Fruit fly (Drosophila melanogaster) whole organism, embryonic: ENCODE measurements around the gene cl.

Experiments used
- BEAF-32 ChIP-seq: fragments of 200-800 bp; sonication (Bioruptor generic); optimal IDR thresholded peaks from 3 replicates; lab custom pipeline; 2017; ENCODE audit warnings: missing biosample characterization, missing genetic modification characterization, mild to moderate bottlenecking, moderate library complexity, missing genetic modification reagents
- CG13287 ChIP-seq: fragments of 200-800 bp; sonication (Bioruptor generic); IDR thresholded peaks from 2 replicates; pipeline ENCODE4 v1.3.6; 2022; ENCODE audit warnings: missing biosample characterization, missing genetic modification characterization; ENCODE audit not compliant: partially characterized antibody
- CG1602 ChIP-seq: fragments of 200-800 bp; sonication (Bioruptor generic); optimal IDR thresholded peaks from 3 replicates; lab custom pipeline; 2016; ENCODE audit warnings: missing biosample characterization, missing genetic modification characterization
- CG16813 ChIP-seq: fragments of 200-800 bp; sonication (Bioruptor generic); IDR thresholded peaks from 3 replicates; pipeline ENCODE4 v1.3.6; 2022; ENCODE audit warnings: missing biosample characterization, missing genetic modification characterization; ENCODE audit not compliant: partially characterized antibody
- CG17328 ChIP-seq: fragments of 200-800 bp; sonication (Bioruptor generic); IDR thresholded peaks from 2 replicates; pipeline ENCODE4 v1.3.6; 2022; ENCODE audit warnings: missing biosample characterization, missing genetic modification characterization
- CG17359 ChIP-seq: fragments of 200-800 bp; sonication (Bioruptor generic); optimal IDR thresholded peaks from 3 replicates; lab custom pipeline; 2018; ENCODE audit warnings: missing biosample characterization, mild to moderate bottlenecking, missing genetic modification characterization, moderate library complexity
- CG17829 ChIP-seq: fragments of 200-800 bp; optimal IDR thresholded peaks from 2 replicates; lab custom pipeline; 2019; ENCODE audit warnings: missing biosample characterization, mild to moderate bottlenecking, missing genetic modification characterization, moderate library complexity
- CG1832 ChIP-seq: fragments of 200-800 bp; sonication (Bioruptor generic); optimal IDR thresholded peaks from 2 replicates; lab custom pipeline; 2017; ENCODE audit warnings: missing biosample characterization, mild to moderate bottlenecking, missing genetic modification characterization, inconsistent platforms
- CG31388 ChIP-seq: fragments of 200-800 bp; sonication (Bioruptor generic); optimal IDR thresholded peaks from 2 replicates; lab custom pipeline; 2016; ENCODE audit warnings: missing biosample characterization, missing genetic modification characterization
- CG3163 ChIP-seq: fragments of 200-800 bp; sonication (Bioruptor generic); optimal IDR thresholded peaks from 3 replicates; lab custom pipeline; 2016; ENCODE audit warnings: missing biosample characterization, missing genetic modification characterization
- CG42726 ChIP-seq: fragments of 200-800 bp; sonication (Bioruptor generic); IDR thresholded peaks from 2 replicates; pipeline ENCODE4 v1.3.6; 2022; ENCODE audit warnings: missing biosample characterization, missing genetic modification characterization; ENCODE audit not compliant: partially characterized antibody
- CG4730 ChIP-seq: fragments of 200-800 bp; sonication (Bioruptor generic); IDR thresholded peaks from 2 replicates; pipeline ENCODE4 v1.3.6; 2022; ENCODE audit warnings: missing biosample characterization, missing genetic modification characterization
- CG6791 ChIP-seq: fragments of 200-800 bp; sonication (Bioruptor generic); IDR thresholded peaks from 3 replicates; pipeline ENCODE4 v1.3.6; 2022; ENCODE audit warnings: missing biosample characterization, missing genetic modification characterization; ENCODE audit not compliant: partially characterized antibody
- CG7271 ChIP-seq: fragments of 200-800 bp; sonication (Bioruptor generic); optimal IDR thresholded peaks from 2 replicates; lab custom pipeline; 2018; ENCODE audit warnings: missing biosample characterization, mild to moderate bottlenecking, missing genetic modification characterization, moderate library complexity
- CG7987 ChIP-seq: fragments of 200-800 bp; sonication (Bioruptor generic); optimal IDR thresholded peaks from 2 replicates; lab custom pipeline; 2018; ENCODE audit warnings: missing biosample characterization, mild to moderate bottlenecking, missing genetic modification characterization, moderate library complexity
- CG8089 ChIP-seq: fragments of 200-800 bp; sonication (Bioruptor generic); optimal IDR thresholded peaks from 3 replicates; lab custom pipeline; 2016; ENCODE audit warnings: missing biosample characterization, missing genetic modification characterization
- CG8478 ChIP-seq: fragments of >200 bp; optimal IDR thresholded peaks from 2 replicates; lab custom pipeline; 2018
- CG8924 ChIP-seq: fragments of 200-800 bp; optimal IDR thresholded peaks from 3 replicates; lab custom pipeline; 2019; ENCODE audit warnings: missing biosample characterization, mild to moderate bottlenecking, missing genetic modification characterization, moderate library complexity
- CG9817 ChIP-seq: fragments of 200-800 bp; sonication (Bioruptor generic); optimal IDR thresholded peaks from 2 replicates; lab custom pipeline; 2018; ENCODE audit warnings: missing biosample characterization, mild to moderate bottlenecking, missing genetic modification characterization, moderate library complexity
- CoRest ChIP-seq: fragments of 200-800 bp; sonication (Bioruptor generic); optimal IDR thresholded peaks from 3 replicates; lab custom pipeline; 2018; ENCODE audit warnings: missing biosample characterization, mild to moderate bottlenecking, missing genetic modification characterization, moderate library complexity
- CrebB ChIP-seq: fragments of 200-800 bp; sonication (Bioruptor generic); optimal IDR thresholded peaks from 3 replicates; lab custom pipeline; 2018; ENCODE audit warnings: missing biosample characterization, mild to moderate bottlenecking, missing genetic modification characterization
- Dp ChIP-seq: fragments of 200-800 bp; sonication (Bioruptor generic); optimal IDR thresholded peaks from 2 replicates; lab custom pipeline; 2018; ENCODE audit warnings: missing biosample characterization, mild to moderate bottlenecking, missing genetic modification characterization, moderate library complexity
- GATAe ChIP-seq: fragments of 200-800 bp; sonication (Bioruptor generic); conservative IDR thresholded peaks from 2 replicates; pipeline ENCODE4 v1.3.6; 2022; ENCODE audit warnings: missing biosample characterization, missing genetic modification characterization
- HLH54F ChIP-seq: fragments of 200-800 bp; sonication (Bioruptor generic); optimal IDR thresholded peaks from 3 replicates; lab custom pipeline; 2016; ENCODE audit warnings: missing biosample characterization, missing genetic modification characterization
- Hmr ChIP-seq: fragments of 200-800 bp; sonication (Bioruptor generic); optimal IDR thresholded peaks from 3 replicates; lab custom pipeline; 2017; ENCODE audit warnings: mild to moderate bottlenecking, missing biosample characterization, missing genetic modification reagents, missing genetic modification characterization
- Hr78 ChIP-seq, 2 experiments: fragments of 200-800 bp in 1 of 2; fragments of >200 bp in 1 of 2; sonication (Bioruptor generic) in 1 of 2; optimal IDR thresholded peaks; 2 replicates each; lab custom pipeline; 2017 to 2019; ENCODE audit warnings: missing biosample characterization in 2 of 2, missing genetic modification characterization in 2 of 2, mild to moderate bottlenecking in 1 of 2, moderate library complexity in 1 of 2
- Lhr ChIP-seq: fragments of 200-800 bp; sonication (Bioruptor generic); optimal IDR thresholded peaks from 3 replicates; lab custom pipeline; 2017; ENCODE audit warnings: mild to moderate bottlenecking, missing biosample characterization, missing genetic modification reagents, missing genetic modification characterization
- Mes4 ChIP-seq: fragments of 200-800 bp; sonication (Bioruptor generic); optimal IDR thresholded peaks from 2 replicates; lab custom pipeline; 2016; ENCODE audit warnings: missing biosample characterization, missing genetic modification characterization
- Tbp ChIP-seq: fragments of >200 bp; optimal IDR thresholded peaks from 2 replicates; lab custom pipeline; 2018; ENCODE audit warnings: missing biosample characterization, missing genetic modification characterization
- bbx ChIP-seq: fragments of 200-800 bp; sonication (Bioruptor generic); IDR thresholded peaks from 2 replicates; pipeline ENCODE4 v1.3.6; 2022; ENCODE audit warnings: missing biosample characterization, missing genetic modification characterization; ENCODE audit not compliant: partially characterized antibody
- chinmo ChIP-seq: fragments of 200-800 bp; sonication (Bioruptor generic); IDR thresholded peaks from 4 replicates; pipeline ENCODE4 v1.3.6; 2022; ENCODE audit warnings: missing biosample characterization, missing genetic modification characterization; ENCODE audit not compliant: partially characterized antibody
- chn ChIP-seq: fragments of 200-800 bp; sonication (Bioruptor generic); optimal IDR thresholded peaks from 2 replicates; lab custom pipeline; 2016; ENCODE audit warnings: missing biosample characterization, missing genetic modification characterization
- dan ChIP-seq: fragments of 200-800 bp; sonication (Bioruptor generic); IDR thresholded peaks from 2 replicates; pipeline ENCODE4 v1.3.6; 2022; ENCODE audit warnings: missing biosample characterization, missing genetic modification characterization
- danr ChIP-seq: fragments of 200-800 bp; sonication (Bioruptor generic); IDR thresholded peaks from 2 replicates; pipeline ENCODE4 v1.3.6; 2022; ENCODE audit warnings: missing biosample characterization, missing genetic modification characterization
- fd96Cb ChIP-seq: fragments of 200-800 bp; sonication (Bioruptor generic); optimal IDR thresholded peaks from 2 replicates; lab custom pipeline; 2018; ENCODE audit warnings: missing biosample characterization, mild to moderate bottlenecking, missing genetic modification characterization, moderate library complexity
- hb ChIP-seq: fragments of 200-800 bp; sonication (Bioruptor generic); IDR thresholded peaks from 3 replicates; pipeline ENCODE4 v1.3.6; 2022; ENCODE audit warnings: missing biosample characterization, missing genetic modification characterization; ENCODE audit not compliant: partially characterized antibody
- hbn ChIP-seq: fragments of 200-800 bp; sonication (Bioruptor generic); IDR thresholded peaks from 2 replicates; pipeline ENCODE4 v1.3.6; 2022; ENCODE audit warnings: missing biosample characterization, missing genetic modification characterization; ENCODE audit not compliant: partially characterized antibody
- otp ChIP-seq: fragments of 200-800 bp; sonication (Bioruptor generic); IDR thresholded peaks from 3 replicates; pipeline ENCODE4, ENCODE4 v1.3.6; 2022; ENCODE audit warnings: missing biosample characterization, missing genetic modification characterization
- p53 ChIP-seq: fragments of 200-800 bp; sonication (Bioruptor generic); optimal IDR thresholded peaks from 2 replicates; lab custom pipeline; 2016; ENCODE audit warnings: missing biosample characterization, missing genetic modification characterization
- phol ChIP-seq: fragments of 200-800 bp; sonication (Bioruptor generic); optimal IDR thresholded peaks from 3 replicates; lab custom pipeline; 2018; ENCODE audit warnings: missing biosample characterization, mild to moderate bottlenecking, missing genetic modification characterization, moderate library complexity
- pros ChIP-seq: fragments of 200-800 bp; sonication (Bioruptor generic); optimal IDR thresholded peaks from 3 replicates; lab custom pipeline; 2019; ENCODE audit warnings: missing biosample characterization, mild to moderate bottlenecking, missing genetic modification characterization, moderate library complexity
- repo ChIP-seq: fragments of 200-800 bp; sonication (Bioruptor generic); optimal IDR thresholded peaks from 2 replicates; lab custom pipeline; 2016; ENCODE audit warnings: missing biosample characterization, missing genetic modification characterization
- rib ChIP-seq: fragments of 200-800 bp; sonication (Bioruptor generic); IDR thresholded peaks from 2 replicates; pipeline ENCODE4 v1.3.6; 2022; ENCODE audit warnings: missing biosample characterization, missing genetic modification characterization
- run ChIP-seq: fragments of 200-800 bp; sonication (Bioruptor generic); optimal IDR thresholded peaks from 3 replicates; lab custom pipeline; 2018; ENCODE audit warnings: missing biosample characterization, mild to moderate bottlenecking, missing genetic modification characterization
- sqz ChIP-seq: fragments of 200-800 bp; sonication (Bioruptor generic); optimal IDR thresholded peaks from 3 replicates; lab custom pipeline; 2018; ENCODE audit warnings: missing biosample characterization, mild to moderate bottlenecking, missing genetic modification characterization
- ssp ChIP-seq: fragments of 200-800 bp; sonication (Bioruptor generic); IDR thresholded peaks from 2 replicates; pipeline ENCODE4 v1.3.6; 2022; ENCODE audit warnings: missing biosample characterization, missing genetic modification characterization
- stc ChIP-seq: fragments of 200-800 bp; sonication (Bioruptor generic); IDR thresholded peaks from 2 replicates; pipeline ENCODE4 v1.3.6; 2022; ENCODE audit warnings: missing biosample characterization, missing genetic modification characterization
- tna ChIP-seq: fragments of 200-800 bp; sonication (Bioruptor generic); IDR thresholded peaks from 2 replicates; pipeline ENCODE4 v1.3.6; 2022; ENCODE audit warnings: missing biosample characterization, missing genetic modification characterization; ENCODE audit not compliant: partially characterized antibody
- vvl ChIP-seq: fragments of 200-800 bp; sonication (Bioruptor generic); IDR thresholded peaks from 2 replicates; pipeline ENCODE4 v1.3.6; 2022; ENCODE audit warnings: missing biosample characterization, missing genetic modification characterization
- wek ChIP-seq: fragments of 200-800 bp; sonication (Bioruptor generic); optimal IDR thresholded peaks from 3 replicates; lab custom pipeline; 2018; ENCODE audit warnings: missing biosample characterization, mild to moderate bottlenecking, missing genetic modification characterization, moderate library complexity
- z ChIP-seq: fragments of 200-800 bp; sonication (Bioruptor generic); IDR thresholded peaks from 3 replicates; pipeline ENCODE4 v1.3.6; 2022; ENCODE audit warnings: missing biosample characterization, missing genetic modification characterization

The cl gene

DNA sequence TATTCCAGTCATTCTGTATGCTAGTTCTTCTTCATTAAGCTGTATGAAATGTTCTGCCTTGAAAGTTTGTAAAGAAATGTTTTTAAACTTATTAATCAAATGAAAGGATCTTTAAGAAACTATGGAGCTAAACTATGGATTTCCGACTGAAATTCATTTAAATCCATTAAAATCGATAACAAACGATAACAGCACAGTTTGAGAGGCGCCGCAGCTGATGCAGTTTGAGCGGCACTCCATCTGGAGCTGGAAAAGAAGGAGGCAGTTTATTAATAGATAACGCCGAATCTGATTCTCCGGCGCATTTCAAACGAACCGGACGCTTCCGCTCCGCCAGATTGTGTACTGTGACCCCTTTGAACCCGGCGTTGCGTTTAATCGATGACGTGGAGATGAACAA, 7.9 kb downstream of the cl start, which contains the start of gene CG31915 (continued):
- TF ChIP-seq tna (GFP tag; lab: Robert Waterston, UW) (peak; percentile 85), wek (GFP tag; lab: Kevin White, UChicago) (no peak), pros (no peak), bbx (peak; percentile 83), sqz (GFP tag; lab: Kevin White, UChicago) (no peak), fd96Cb (tag; lab: Kevin White, UChicago) (no peak), chn (GFP tag; lab: Kevin White, UChicago) (no peak), CG16813 (peak; percentile 69), Mes4 (GFP tag; lab: Kevin White, UChicago) (no peak), Lhr (GFP tag; lab: Kevin White, UChicago) (no peak), CG7271 (tag; lab: Kevin White, UChicago) (no peak), hbn (GFP tag; lab: Robert Waterston, UW) (peak; percentile 51), CG4730 (GFP tag; lab: Robert Waterston, UW) (no peak), CG1832 (GFP tag; lab: Kevin White, UChicago) (no peak), hb (GFP tag; lab: Robert Waterston, UW) (peak; percentile 85), Dp (GFP tag; lab: Kevin White, UChicago) (peak; percentile 87), ssp (no peak), CG31388 (no peak), repo (GFP tag; lab: Kevin White, UChicago) (no peak), phol (tag; lab: Kevin White, UChicago) (peak; percentile 7), CG1602 (GFP tag; lab: Kevin White, UChicago) (no peak), p53 (GFP tag; lab: Kevin White, UChicago) (no peak), Hmr (GFP tag; lab: Kevin White, UChicago) (no peak), CG9817 (tag; lab: Kevin White, UChicago) (no peak), GATAe (GFP tag; lab: Robert Waterston, UW) (no peak), CG17359 (tag; lab: Kevin White, UChicago) (no peak), CG8478 (no peak), run (tag; lab: Kevin White, UChicago) (no peak), vvl (GFP tag; lab: Robert Waterston, UW) (no peak), CG3163 (GFP tag; lab: Kevin White, UChicago) (no peak), CG6791 (GFP tag; lab: Robert Waterston, UW) (peak; percentile 89), Tbp (GFP tag; lab: Kevin White, UChicago) (no peak), CG17328 (no peak), Hr78 (GFP tag; optimal IDR thresholded peaks at IDR 0.05; lab: Kevin White, UChicago) (peak in 1 of 2 experiments; percentile 81), CG17829 (tag; lab: Kevin White, UChicago) (peak; percentile 9), CG8089 (no peak), danr (GFP tag; lab: Robert Waterston, UW) (no peak), CG13287 (GFP tag; lab: Robert Waterston, UW) (peak; percentile 66), CG42726 (peak; percentile 8; the same call in 1 of the 2 replicates), stc (GFP tag; lab: Robert Waterston, UW) (no peak), CoRest (tag; lab: Kevin White, UChicago) (no peak), CG8924 (tag; lab: Kevin White, UChicago) (no peak), HLH54F (GFP tag; lab: Kevin White, UChicago) (no peak), otp (peak; percentile 91), z (GFP tag; lab: Robert Waterston, UW) (no peak), rib (no peak), BEAF-32 (GFP tag; lab: Kevin White, UChicago) (peak; percentile 8), CrebB (tag; lab: Kevin White, UChicago) (no peak), CG7987 (no peak), dan (GFP tag; lab: Robert Waterston, UW) (no peak), chinmo (GFP tag; lab: Robert Waterston, UW) (peak; percentile 91)
